Worm (Caenorhabditis elegans) whole organism, mixed stage, embryonic: Measurements from ENCODE around the gene Y44A6D.6.

Source experiments
- blmp-1 ChIP-seq: fragments of 150-350 bp; optimal IDR thresholded peaks from 2 replicates; lab custom pipeline; 2014; ENCODE audit warnings: missing biosample characterization, missing genetic modification characterization
- ceh-43 ChIP-seq: fragments of 200-800 bp; sonication (Bioruptor generic); optimal IDR thresholded peaks from 2 replicates; lab custom pipeline; 2018; ENCODE audit warnings: mild to moderate bottlenecking, missing genetic modification characterization, moderate library complexity, missing compliant biosample characterization
- ceh-83 ChIP-seq: fragments of 200-800 bp; sonication (Bioruptor generic); optimal IDR thresholded peaks from 2 replicates; lab custom pipeline; 2018; ENCODE audit warnings: mild to moderate bottlenecking, missing genetic modification characterization, missing compliant biosample characterization
- ces-1 ChIP-seq: fragments of 150-350 bp; optimal IDR thresholded peaks from 2 replicates; lab custom pipeline; 2014; ENCODE audit warnings: missing biosample characterization, missing genetic modification reagents, missing genetic modification characterization
- elt-3 ChIP-seq: fragments of 150-350 bp; optimal IDR thresholded peaks from 2 replicates; lab custom pipeline; 2014; ENCODE audit warnings: missing biosample characterization, missing genetic modification characterization
- ham-2 ChIP-seq: fragments of 200-800 bp; sonication (Bioruptor generic); optimal IDR thresholded peaks from 2 replicates; lab custom pipeline; 2018; ENCODE audit warnings: mild to moderate bottlenecking, missing genetic modification characterization, missing compliant biosample characterization
- hlh-1 ChIP-seq: fragments of 150-350 bp; optimal IDR thresholded peaks from 2 replicates; lab custom pipeline; 2014; ENCODE audit warnings: missing biosample characterization, missing genetic modification reagents, missing genetic modification characterization
- lin-13 ChIP-seq: fragments of 150-350 bp; optimal IDR thresholded peaks from 2 replicates; lab custom pipeline; 2014; ENCODE audit warnings: missing biosample characterization, missing genetic modification characterization
- lin-32 ChIP-seq: fragments of 200-800 bp; sonication (Bioruptor generic); optimal IDR thresholded peaks from 2 replicates; lab custom pipeline; 2018; ENCODE audit warnings: mild to moderate bottlenecking, missing genetic modification characterization, missing compliant biosample characterization
- lsy-2 ChIP-seq: fragments of 150-350 bp; optimal IDR thresholded peaks from 2 replicates; lab custom pipeline; 2014; ENCODE audit warnings: missing biosample characterization, missing genetic modification characterization
- mab-5 ChIP-seq: fragments of 150-350 bp; optimal IDR thresholded peaks from 2 replicates; lab custom pipeline; 2014; ENCODE audit warnings: missing biosample characterization, missing genetic modification characterization
- nhr-12 ChIP-seq: fragments of 150-350 bp; optimal IDR thresholded peaks from 2 replicates; lab custom pipeline; 2014; ENCODE audit warnings: missing biosample characterization, missing genetic modification characterization
- nhr-2 ChIP-seq: fragments of 150-350 bp; optimal IDR thresholded peaks from 2 replicates; lab custom pipeline; 2014; ENCODE audit warnings: missing biosample characterization, missing genetic modification characterization
- nhr-28 ChIP-seq: fragments of 150-350 bp; optimal IDR thresholded peaks from 2 replicates; lab custom pipeline; 2014; ENCODE audit warnings: missing biosample characterization, missing genetic modification characterization
- pha-4 ChIP-seq: fragments of 150-350 bp; optimal IDR thresholded peaks from 2 replicates; lab custom pipeline; 2018; ENCODE audit warnings: missing biosample characterization, missing genetic modification reagents, missing genetic modification characterization
- snpc-4 ChIP-seq: fragments of 150-350 bp; optimal IDR thresholded peaks from 2 replicates; lab custom pipeline; 2014; ENCODE audit warnings: missing biosample characterization, missing genetic modification characterization
- sptf-1 ChIP-seq: sonication (generic microtip); optimal IDR thresholded peaks from 2 replicates; lab custom pipeline; 2017; ENCODE audit warnings: mild to moderate bottlenecking, missing genetic modification characterization, moderate library complexity, missing compliant biosample characterization
- tbx-8 ChIP-seq: fragments of 200-800 bp; sonication (Bioruptor generic); optimal IDR thresholded peaks from 2 replicates; lab custom pipeline; 2018; ENCODE audit warnings: mild to moderate bottlenecking, missing genetic modification characterization, moderate library complexity, missing compliant biosample characterization
- unc-39 ChIP-seq: fragments of 150-350 bp; optimal IDR thresholded peaks from 2 replicates; lab custom pipeline; 2014; ENCODE audit warnings: missing biosample characterization, missing genetic modification characterization
- unc-62 ChIP-seq: fragments of 150-350 bp; optimal IDR thresholded peaks from 2 replicates; lab custom pipeline; 2014; ENCODE audit warnings: missing biosample characterization, missing genetic modification reagents, missing genetic modification characterization
- zip-8 ChIP-seq: fragments of 150-350 bp; optimal IDR thresholded peaks from 2 replicates; lab custom pipeline; 2014; ENCODE audit warnings: missing biosample characterization, missing genetic modification characterization

Y44A6D.6 gene

ce11 chrV:20853581-20854161 lies 46.5 kb downstream of the Y44A6D.6 start, which contains the start of gene F31D4.5:
TSS of gene F31D4.5 (plus strand) at chrV:20854071.
- TF ChIP-seq pha-4 (tag; lab: Kevin White, UChicago) (no peak), ces-1 (GFP tag; lab: Kevin White, UChicago) (peak; percentile 64), elt-3 (tag; lab: Kevin White, UChicago) (peak; percentile 90)

ce11 chrV:20861080-20861479 lies 53.9 kb downstream of the Y44A6D.6 start, which contains the start of gene try-4:
TSS of gene try-4 (minus strand) at chrV:20861153.
- TF ChIP-seq blmp-1 (tag; lab: Kevin White, UChicago), result no peak
- no peak for TF ChIP-seq unc-62 (GFP tag; lab: Kevin White, UChicago)
- TF ChIP-seq hlh-1 (tag; lab: Kevin White, UChicago), result no peak
- TF ChIP-seq mab-5 (tag; lab: Kevin White, UChicago), result no peak
- TF ChIP-seq lin-32 (GFP tag; lab: Kevin White, UChicago), result no peak
- no peak for TF ChIP-seq snpc-4 (tag; lab: Kevin White, UChicago)
- TF ChIP-seq tbx-8, result no peak
- TF ChIP-seq nhr-2 (tag; lab: Kevin White, UChicago), result no peak
- no peak for TF ChIP-seq ceh-83
- no peak for TF ChIP-seq unc-39 (tag; lab: Kevin White, UChicago)
- TF ChIP-seq sptf-1 (tag; lab: Kevin White, UChicago), result no peak
- TF ChIP-seq pha-4 (tag; lab: Kevin White, UChicago), result no peak
- no peak for TF ChIP-seq nhr-28 (tag; lab: Kevin White, UChicago)
- TF ChIP-seq ceh-43 (GFP tag; lab: Kevin White, UChicago), result no peak
- no peak for TF ChIP-seq nhr-12
- no peak for TF ChIP-seq lin-13
- TF ChIP-seq zip-8, result no peak
- no peak for TF ChIP-seq lsy-2
- no peak for TF ChIP-seq ham-2 (GFP tag; lab: Kevin White, UChicago)
- TF ChIP-seq elt-3 (tag; lab: Kevin White, UChicago), result no peak
